Fruit fly (Drosophila melanogaster): Measurements from ENCODE around the gene Elys.

Elys gene

dm6 chrX:19663196-19663858, 11.2 kb downstream of the Elys start (continued):
- peak; percentile 72 for TF ChIP-seq CG30403 (GFP tag; optimal IDR thresholded peaks at IDR 0.05)
- peak; percentile 29; the same call in 1 of the 2 replicates for TF ChIP-seq CG6689 (GFP tag; IDR thresholded peaks at IDR 0.05)
- TF ChIP-seq Hr78 (GFP tag; optimal IDR thresholded peaks at IDR 0.05) = no peak
- peak; percentile 5 for TF ChIP-seq BtbVII (GFP tag; optimal IDR thresholded peaks at IDR 0.05)
- no peak for TF ChIP-seq Sry-δ (GFP tag; optimal IDR thresholded peaks at IDR 0.05)
- TF ChIP-seq CG17361 (GFP tag; IDR thresholded peaks at IDR 0.05) = peak; percentile 61; the same call in 2 of the 3 replicates
- no peak; the same call in 1 of the 2 replicates for TF ChIP-seq CG10366 (GFP tag; IDR thresholded peaks at IDR 0.05)
- no peak for TF ChIP-seq CHES-1-like (GFP tag; optimal IDR thresholded peaks at IDR 0.05)
- no peak for TF ChIP-seq Tbp (GFP tag; optimal IDR thresholded peaks at IDR 0.05)
- TF ChIP-seq D19A (tag; optimal IDR thresholded peaks at IDR 0.05) = peak; percentile 65
- TF ChIP-seq CG7745 (tag; optimal IDR thresholded peaks at IDR 0.05) = no peak
- no peak for TF ChIP-seq Opbp (GFP tag; IDR thresholded peaks at IDR 0.05; ENCODE audit: partially characterized antibody)
- no peak for TF ChIP-seq CG13123 (GFP tag; optimal IDR thresholded peaks at IDR 0.05)
- TF ChIP-seq CG2889 (GFP tag; IDR thresholded peaks at IDR 0.05) = no peak
- TF ChIP-seq pfk (GFP tag; optimal IDR thresholded peaks at IDR 0.05) = no peak
- peak; percentile 50 for TF ChIP-seq kni (GFP tag; optimal IDR thresholded peaks at IDR 0.05)
- no peak for TF ChIP-seq TFAM (GFP tag; optimal IDR thresholded peaks at IDR 0.05)
- TF ChIP-seq nerfin-1 (tag; optimal IDR thresholded peaks at IDR 0.05) = peak; percentile 44
- TF ChIP-seq Xbp1 (GFP tag; optimal IDR thresholded peaks at IDR 0.05) = peak; percentile 38
- TF ChIP-seq sim (GFP tag; IDR thresholded peaks at IDR 0.05) = no peak
- TF ChIP-seq CG8944 (GFP tag; optimal IDR thresholded peaks at IDR 0.05) = no peak
- TF ChIP-seq pb (GFP tag; optimal IDR thresholded peaks at IDR 0.05) = no peak
- peak; percentile 46; the same call in 2 of the 3 replicates for TF ChIP-seq CG11695 (GFP tag; IDR thresholded peaks at IDR 0.05)
- no peak for TF ChIP-seq pnt (GFP tag; optimal IDR thresholded peaks at IDR 0.05)
- TF ChIP-seq ERR (GFP tag; optimal IDR thresholded peaks at IDR 0.05) = no peak
- no peak; the same call in 1 of the 2 replicates for TF ChIP-seq CG31441 (GFP tag; IDR thresholded peaks at IDR 0.05)
- TF ChIP-seq CG14014 (GFP tag; IDR thresholded peaks at IDR 0.05) = no peak; the same call in 1 of the 2 replicates
- peak; percentile 2 for TF ChIP-seq CG12155 (GFP tag; optimal IDR thresholded peaks at IDR 0.05)
- TF ChIP-seq CG15269 (tag; optimal IDR thresholded peaks at IDR 0.05) = peak; percentile 64
- TF ChIP-seq corto (GFP tag; optimal IDR thresholded peaks at IDR 0.05) = no peak
- TF ChIP-seq tup (GFP tag; optimal IDR thresholded peaks at IDR 0.05) = no peak
- no peak for TF ChIP-seq rib (GFP tag; IDR thresholded peaks at IDR 0.05)
- TF ChIP-seq scrt (GFP tag; optimal IDR thresholded peaks at IDR 0.05) = no peak
- no peak for TF ChIP-seq CG15479 (GFP tag; optimal IDR thresholded peaks at IDR 0.05)
- no peak for TF ChIP-seq ase (GFP tag; IDR thresholded peaks at IDR 0.05)
- no peak for TF ChIP-seq otp (GFP tag; IDR thresholded peaks at IDR 0.05)
- TF ChIP-seq CG4360 (GFP tag; IDR thresholded peaks at IDR 0.05) = no peak
- TF ChIP-seq CG9215 (GFP tag; IDR thresholded peaks at IDR 0.05) = 0 out of 2 replicates have a peak, but pooled peaks have one; percentile 6
- no peak for TF ChIP-seq gce (GFP tag; IDR thresholded peaks at IDR 0.05)
- TF ChIP-seq CG12104 (GFP tag; optimal IDR thresholded peaks at IDR 0.05) = peak; percentile 61
- TF ChIP-seq CG31224 (GFP tag; IDR thresholded peaks at IDR 0.05) = no peak
- no peak for TF ChIP-seq CG5245 (GFP tag; optimal IDR thresholded peaks at IDR 0.05)
- TF ChIP-seq CG10274 (GFP tag; optimal IDR thresholded peaks at IDR 0.05) = peak; percentile 25
- TF ChIP-seq CG13624 (GFP tag; optimal IDR thresholded peaks at IDR 0.05) = no peak
- TF ChIP-seq CG11456 (GFP tag; IDR thresholded peaks at IDR 0.05) = no peak
- TF ChIP-seq Nf-YA (GFP tag; IDR thresholded peaks at IDR 0.05) = no peak
- peak; percentile 21; the same call in 1 of the 2 replicates for TF ChIP-seq Xrp1 (GFP tag; IDR thresholded peaks at IDR 0.05)
- TF ChIP-seq zen (tag; optimal IDR thresholded peaks at IDR 0.05) = peak; percentile 58
- no peak for TF ChIP-seq Atf6 (GFP tag; IDR thresholded peaks at IDR 0.05)
- TF ChIP-seq Fer3 (tag; optimal IDR thresholded peaks at IDR 0.05) = peak; percentile 44

All from whole organism, embryonic.